Worm (Caenorhabditis elegans): ENCODE measurements around the gene T11F9.10.
A peak's percentile ranks its signal among the peaks of the same experiment; 100 is the strongest.

Gene T11F9.10

DNA sequence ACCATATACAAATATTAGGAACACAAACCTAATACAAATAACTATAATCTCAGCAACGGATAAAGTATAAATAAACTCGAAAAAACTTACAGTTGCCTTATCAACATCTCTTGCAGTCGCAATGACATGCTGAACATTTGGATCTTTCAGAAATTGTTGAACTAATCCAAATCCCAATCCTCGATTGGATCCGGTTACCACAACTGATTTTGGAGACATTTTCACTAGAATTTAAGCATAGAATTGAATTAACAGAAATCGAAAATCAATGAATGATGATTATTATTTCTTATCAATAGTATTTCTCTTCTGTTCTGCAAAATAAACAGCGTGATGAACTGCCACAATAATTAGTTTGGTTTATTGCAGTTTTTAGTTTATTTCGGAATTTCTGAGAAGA, 33.4 kb downstream of the T11F9.10 start, which contains the start of the genes C55A6.11 and C55A6.7:
Gene C55A6.11 (plus strand): TSS at position 301 of the 400 bp plus-strand sequence.
Gene C55A6.7 (minus strand): TSS at position 316 of the 400 bp plus-strand sequence.
- no peak for TF ChIP-seq daf-12 (tag; optimal IDR thresholded peaks at IDR 0.05)
- no peak for TF ChIP-seq nfya-1 (tag; optimal IDR thresholded peaks at IDR 0.05; ENCODE audit: insufficient read depth)
- TF ChIP-seq ceh-16 (tag; optimal IDR thresholded peaks at IDR 0.05) = no peak
- no peak for TF ChIP-seq unc-62 (GFP tag; optimal IDR thresholded peaks at IDR 0.05)
- TF ChIP-seq lin-39 (tag; optimal IDR thresholded peaks at IDR 0.05) = no peak
- TF ChIP-seq elt-2 (tag; optimal IDR thresholded peaks at IDR 0.05) = no peak
- no peak for TF ChIP-seq eor-1 (tag; optimal IDR thresholded peaks at IDR 0.05)
- no peak for TF ChIP-seq skn-1 (tag; optimal IDR thresholded peaks at IDR 0.05)
- no peak for TF ChIP-seq pqm-1 (tag; optimal IDR thresholded peaks at IDR 0.05)
- no peak for TF ChIP-seq elt-3 (tag; optimal IDR thresholded peaks at IDR 0.05)
- no peak for TF ChIP-seq fkh-2 (tag; optimal IDR thresholded peaks at IDR 0.05)
- TF ChIP-seq ceh-28 (tag; optimal IDR thresholded peaks at IDR 0.05) = no peak
- TF ChIP-seq unc-39 (tag; optimal IDR thresholded peaks at IDR 0.05) = no peak
- no peak for TF ChIP-seq nhr-77 (tag; optimal IDR thresholded peaks at IDR 0.05)
- TF ChIP-seq egl-27 (tag; optimal IDR thresholded peaks at IDR 0.05) = no peak
- TF ChIP-seq nhr-67 (tag; optimal IDR thresholded peaks at IDR 0.05) = no peak
- TF ChIP-seq tbx-2 (tag; optimal IDR thresholded peaks at IDR 0.05) = no peak
- no peak for TF ChIP-seq nhr-23 (tag; optimal IDR thresholded peaks at IDR 0.05)
- TF ChIP-seq elt-1 (tag; optimal IDR thresholded peaks at IDR 0.05) = no peak
- TF ChIP-seq nhr-76 (tag; optimal IDR thresholded peaks at IDR 0.05) = no peak

ce11 chrV:11521448-11521847, 34.7 kb downstream of the T11F9.10 start, which contains the start of gene pafo-1:
TSS of gene pafo-1 (plus strand) at chrV:11521703.
- TF ChIP-seq nhr-237 (tag; optimal IDR thresholded peaks at IDR 0.05) (no peak), nhr-67 (tag; optimal IDR thresholded peaks at IDR 0.05) (no peak), aly-2 (tag; optimal IDR thresholded peaks at IDR 0.05) (peak; percentile 73), ceh-16 (tag; optimal IDR thresholded peaks at IDR 0.05) (peak; percentile 26), nhr-12 (tag; optimal IDR thresholded peaks at IDR 0.05) (no peak), nhr-43 (tag; optimal IDR thresholded peaks at IDR 0.05; ENCODE audit: poor library complexity, severe bottlenecking) (peak; percentile 89), pha-4 (tag; optimal IDR thresholded peaks at IDR 0.05) (peak; percentile 90), pqm-1 (tag; optimal IDR thresholded peaks at IDR 0.05) (peak; percentile 23), R02D3.7 (tag; optimal IDR thresholded peaks at IDR 0.05) (peak; percentile 77), nhr-23 (tag; optimal IDR thresholded peaks at IDR 0.05) (peak; percentile 80), mml-1 (tag; optimal IDR thresholded peaks at IDR 0.05) (no peak), ceh-9 (tag; optimal IDR thresholded peaks at IDR 0.05) (no peak), nhr-76 (tag; optimal IDR thresholded peaks at IDR 0.05) (no peak), nfya-1 (tag; optimal IDR thresholded peaks at IDR 0.05; ENCODE audit: insufficient read depth) (peak; percentile 85), lsy-12 (tag; optimal IDR thresholded peaks at IDR 0.05) (peak; percentile 79), ztf-11 (tag; optimal IDR thresholded peaks at IDR 0.05) (no peak), ZK546.5 (tag; optimal IDR thresholded peaks at IDR 0.05) (no peak), fkh-2 (tag; optimal IDR thresholded peaks at IDR 0.05) (no peak), snpc-4 (tag; optimal IDR thresholded peaks at IDR 0.05) (peak; percentile 70), ceh-82 (tag; optimal IDR thresholded peaks at IDR 0.05) (peak; percentile 67), hmg-11 (tag; optimal IDR thresholded peaks at IDR 0.05) (no peak), lin-15B (tag; optimal IDR thresholded peaks at IDR 0.05) (peak; percentile 87), ztf-4 (tag; optimal IDR thresholded peaks at IDR 0.05) (no peak), nhr-28 (tag; optimal IDR thresholded peaks at IDR 0.05) (no peak), fos-1 (tag; optimal IDR thresholded peaks at IDR 0.05) (no peak), skn-1 (tag; optimal IDR thresholded peaks at IDR 0.05) (peak; percentile 74), elt-2 (tag; optimal IDR thresholded peaks at IDR 0.05) (peak; percentile 52), jun-1 (tag; optimal IDR thresholded peaks at IDR 0.05) (peak; percentile 86), eor-1 (tag; optimal IDR thresholded peaks at IDR 0.05) (no peak), tbx-2 (tag; optimal IDR thresholded peaks at IDR 0.05) (peak; percentile 79), sea-2 (GFP tag; optimal IDR thresholded peaks at IDR 0.05) (no peak), ama-1 (optimal IDR thresholded peaks at IDR 0.05) (no peak), egl-5 (tag; optimal IDR thresholded peaks at IDR 0.05) (no peak), unc-39 (tag; optimal IDR thresholded peaks at IDR 0.05) (no peak), daf-12 (tag; optimal IDR thresholded peaks at IDR 0.05) (no peak), nhr-11 (tag; optimal IDR thresholded peaks at IDR 0.05) (no peak), nhr-25 (tag; optimal IDR thresholded peaks at IDR 0.05) (peak; percentile 66), ceh-28 (tag; optimal IDR thresholded peaks at IDR 0.05) (peak; percentile 61), zag-1 (tag; optimal IDR thresholded peaks at IDR 0.05) (peak; percentile 19), egl-27 (tag; optimal IDR thresholded peaks at IDR 0.05) (peak; percentile 26), unc-62 (GFP tag; optimal IDR thresholded peaks at IDR 0.05) (no peak), mdl-1 (tag; optimal IDR thresholded peaks at IDR 0.05) (no peak), nhr-77 (tag; optimal IDR thresholded peaks at IDR 0.05) (no peak), elt-3 (tag; optimal IDR thresholded peaks at IDR 0.05) (no peak), fkh-10 (GFP tag; optimal IDR thresholded peaks at IDR 0.05) (peak; percentile 30), elt-1 (tag; optimal IDR thresholded peaks at IDR 0.05) (no peak), lin-39 (tag; optimal IDR thresholded peaks at IDR 0.05) (peak; percentile 74)

Measured in whole organism, L3 larva.